Fruit fly (Drosophila melanogaster) Kc167 (cell line): ENCODE measurements around the gene CG12617.

Experiments
- Myc ChIP-seq: fragments of >200 bp; optimal IDR thresholded peaks from 2 replicates; lab custom pipeline; 2017; ENCODE audit warnings: missing external identifiers
- Sin3A ChIP-seq: fragments of >200 bp; optimal IDR thresholded peaks from 2 replicates; lab custom pipeline; 2018; ENCODE audit warnings: missing external identifiers
- h ChIP-seq: fragments of >200 bp; optimal IDR thresholded peaks from 3 replicates; lab custom pipeline; 2018; ENCODE audit warnings: missing external identifiers
- insv ChIP-seq: fragments of >200 bp; optimal IDR thresholded peaks from 3 replicates; lab custom pipeline; 2018; ENCODE audit warnings: missing external identifiers
- psq ChIP-seq: fragments of >200 bp; optimal IDR thresholded peaks from 2 replicates; lab custom pipeline; 2017; ENCODE audit warnings: missing external identifiers
- ttk ChIP-seq: sonication (Bioruptor generic); optimal IDR thresholded peaks from 2 replicates; lab custom pipeline; 2017; ENCODE audit warnings: missing external identifiers

CG12617 gene

DNA sequence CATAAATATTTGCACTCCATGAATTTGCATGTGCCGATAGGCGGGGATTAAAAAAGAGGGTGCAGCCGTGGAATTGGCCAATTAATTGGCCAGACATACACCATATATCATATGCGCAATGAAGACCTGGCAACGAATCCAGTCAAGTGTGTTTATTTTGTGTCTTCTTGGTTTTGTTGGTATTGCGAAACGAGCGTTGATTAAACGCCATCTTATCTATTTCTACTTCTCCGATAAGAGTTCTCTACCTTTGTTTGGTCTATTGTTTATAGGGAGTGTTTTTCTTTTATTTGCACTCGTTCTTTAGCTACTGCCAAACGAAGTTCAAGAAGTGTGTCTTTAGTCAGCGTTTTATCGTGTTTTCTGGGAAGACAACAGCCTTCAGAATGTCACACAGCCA is 43.3 kb downstream of the CG12617 start:
- TF ChIP-seq insv (lab: Kevin White, UChicago) (no peak), ttk (lab: Kevin White, UChicago) (no peak), psq (no peak), Sin3A (lab: Kevin White, UChicago) (no peak), Myc (no peak), h (no peak)

DNA sequence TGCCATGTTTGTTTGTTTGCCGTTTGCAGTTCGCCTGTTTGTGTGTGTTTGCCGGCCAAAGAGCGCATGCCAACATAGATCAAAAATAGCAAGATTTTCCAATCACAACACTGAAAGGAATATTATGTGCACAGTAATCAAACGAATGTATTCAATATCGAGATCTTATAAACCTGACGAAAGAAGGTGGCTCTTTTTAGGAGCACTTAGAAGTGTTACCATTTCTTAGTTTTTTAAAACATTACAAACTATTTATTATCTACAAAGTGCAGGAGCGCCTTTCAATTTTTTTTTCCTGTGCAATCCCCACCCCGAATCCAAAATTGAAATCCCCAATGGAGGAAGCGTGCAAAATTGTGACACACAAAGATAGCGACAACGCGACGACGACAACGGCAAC is 46.1 kb downstream of the CG12617 start:
- TF ChIP-seq Myc (no peak), h (no peak), insv (lab: Kevin White, UChicago) (no peak), ttk (lab: Kevin White, UChicago) (no peak), psq (no peak), Sin3A (lab: Kevin White, UChicago) (no peak)

DNA sequence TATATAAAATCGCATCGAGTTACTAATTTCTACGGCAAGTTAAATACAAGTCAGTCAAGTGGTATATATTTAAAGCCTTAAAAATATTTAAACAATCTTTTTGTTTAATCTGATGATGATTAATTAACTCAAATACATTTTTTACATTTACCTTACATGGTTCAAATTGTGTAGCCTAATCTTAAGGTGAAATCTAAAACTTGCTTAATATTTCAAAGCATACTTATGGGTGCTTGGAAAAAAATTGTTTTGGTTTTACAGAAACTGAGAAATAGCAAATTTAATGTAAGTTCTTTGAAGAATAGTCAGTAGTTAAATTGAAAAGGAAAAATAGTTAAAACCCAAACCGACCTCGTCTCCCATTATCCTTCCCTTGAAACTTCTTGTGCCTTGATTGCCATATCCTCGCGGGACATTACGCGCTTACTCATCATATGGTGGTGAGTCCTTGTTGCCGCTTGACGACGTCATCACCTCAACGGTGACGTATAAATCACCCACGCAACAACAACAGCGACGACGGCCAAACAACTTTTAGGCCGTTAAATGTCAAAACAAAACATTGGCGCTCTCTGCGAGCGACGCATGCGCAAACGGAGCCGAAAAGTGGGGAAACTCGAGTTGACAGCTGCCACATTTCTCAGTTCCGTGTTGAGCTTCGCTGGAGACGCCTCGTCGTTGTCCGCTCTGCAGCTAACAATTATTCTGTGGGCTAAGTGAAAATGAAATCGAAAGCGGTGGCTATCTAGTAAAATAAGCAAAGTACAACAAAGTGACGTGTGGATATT is 46.9 kb downstream of the CG12617 start:
- no peak for TF ChIP-seq psq
- TF ChIP-seq Myc: no peak
- TF ChIP-seq ttk (lab: Kevin White, UChicago): no peak
- no peak for TF ChIP-seq h
- no peak for TF ChIP-seq insv (lab: Kevin White, UChicago)
- no peak for TF ChIP-seq Sin3A (lab: Kevin White, UChicago)

DNA sequence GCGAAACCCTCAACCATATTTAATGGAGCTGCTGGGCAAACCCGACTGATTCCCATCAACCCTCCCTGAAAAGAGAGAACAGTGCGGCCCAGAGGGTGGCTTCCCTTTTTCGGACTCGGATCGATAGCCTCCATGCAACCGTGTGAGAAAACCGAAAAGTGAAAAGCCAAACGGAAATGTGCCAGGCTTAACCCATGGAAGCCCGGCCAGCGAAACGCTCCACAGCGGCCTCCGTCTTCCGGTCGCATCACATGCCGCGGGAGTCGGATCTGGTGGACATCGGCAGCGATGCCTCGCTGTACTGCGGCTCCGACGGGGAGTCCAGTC is 47.5 kb downstream of the CG12617 start:
- TF ChIP-seq psq: no peak
- TF ChIP-seq h: no peak
